Worm (Caenorhabditis elegans) whole organism, mixed stage, embryonic: ENCODE data around the gene C45G9.5.
A peak's percentile ranks its signal among the peaks of the same experiment; 100 is the strongest.

Experiments used
- M03D4.4 ChIP-seq: sonication (generic microtip); optimal IDR thresholded peaks from 2 replicates; lab custom pipeline; 2017; ENCODE audit warnings: mild to moderate bottlenecking, missing genetic modification characterization, missing compliant biosample characterization
- blmp-1 ChIP-seq: fragments of 150-350 bp; optimal IDR thresholded peaks from 2 replicates; lab custom pipeline; 2014; ENCODE audit warnings: missing biosample characterization, missing genetic modification characterization
- ceh-39 ChIP-seq: fragments of 150-350 bp; optimal IDR thresholded peaks from 2 replicates; lab custom pipeline; 2014; ENCODE audit warnings: missing biosample characterization, missing genetic modification characterization
- ceh-83 ChIP-seq: fragments of 200-800 bp; sonication (Bioruptor generic); optimal IDR thresholded peaks from 2 replicates; lab custom pipeline; 2018; ENCODE audit warnings: mild to moderate bottlenecking, missing genetic modification characterization, missing compliant biosample characterization
- ces-1 ChIP-seq: fragments of 150-350 bp; optimal IDR thresholded peaks from 2 replicates; lab custom pipeline; 2014; ENCODE audit warnings: missing biosample characterization, missing genetic modification reagents, missing genetic modification characterization
- cnd-1 ChIP-seq: fragments of 200-800 bp; sonication (Bioruptor generic); optimal IDR thresholded peaks from 2 replicates; lab custom pipeline; 2018; ENCODE audit warnings: mild to moderate bottlenecking, missing genetic modification characterization, missing compliant biosample characterization
- drap-1 ChIP-seq: fragments of 200-800 bp; sonication (Bioruptor generic); optimal IDR thresholded peaks from 3 replicates; lab custom pipeline; 2018; ENCODE audit warnings: mild to moderate bottlenecking, missing genetic modification characterization, missing compliant biosample characterization
- elt-1 ChIP-seq: sonication (generic microtip); optimal IDR thresholded peaks from 2 replicates; lab custom pipeline; 2017; ENCODE audit warnings: missing genetic modification characterization, mild to moderate bottlenecking, missing compliant biosample characterization, antibody characterized with exemption, moderate library complexity, borderline replicate concordance; ENCODE audit not compliant: insufficient read depth
- elt-3 ChIP-seq: fragments of 150-350 bp; optimal IDR thresholded peaks from 2 replicates; lab custom pipeline; 2014; ENCODE audit warnings: missing biosample characterization, missing genetic modification characterization
- flh-1 ChIP-seq: fragments of 200-800 bp; sonication (Bioruptor generic); optimal IDR thresholded peaks from 2 replicates; lab custom pipeline; 2018; ENCODE audit warnings: mild to moderate bottlenecking, missing genetic modification characterization, moderate library complexity, missing compliant biosample characterization
- ham-2 ChIP-seq: fragments of 200-800 bp; sonication (Bioruptor generic); optimal IDR thresholded peaks from 2 replicates; lab custom pipeline; 2018; ENCODE audit warnings: mild to moderate bottlenecking, missing genetic modification characterization, missing compliant biosample characterization
- hlh-1 ChIP-seq: fragments of 150-350 bp; optimal IDR thresholded peaks from 2 replicates; lab custom pipeline; 2014; ENCODE audit warnings: missing biosample characterization, missing genetic modification reagents, missing genetic modification characterization
- lin-13 ChIP-seq: fragments of 150-350 bp; optimal IDR thresholded peaks from 2 replicates; lab custom pipeline; 2014; ENCODE audit warnings: missing biosample characterization, missing genetic modification characterization
- lin-32 ChIP-seq: fragments of 200-800 bp; sonication (Bioruptor generic); optimal IDR thresholded peaks from 2 replicates; lab custom pipeline; 2018; ENCODE audit warnings: mild to moderate bottlenecking, missing genetic modification characterization, missing compliant biosample characterization
- lsy-2 ChIP-seq: fragments of 150-350 bp; optimal IDR thresholded peaks from 2 replicates; lab custom pipeline; 2014; ENCODE audit warnings: missing biosample characterization, missing genetic modification characterization
- mep-1 ChIP-seq: fragments of 150-350 bp; optimal IDR thresholded peaks from 2 replicates; lab custom pipeline; 2017; ENCODE audit warnings: missing biosample characterization, missing genetic modification reagents, missing genetic modification characterization, inconsistent platforms
- mls-2 ChIP-seq: sonication (generic microtip); optimal IDR thresholded peaks from 2 replicates; lab custom pipeline; 2016; ENCODE audit warnings: mild to moderate bottlenecking, missing genetic modification characterization, moderate library complexity, missing compliant biosample characterization
- nhr-2 ChIP-seq: fragments of 150-350 bp; optimal IDR thresholded peaks from 2 replicates; lab custom pipeline; 2014; ENCODE audit warnings: missing biosample characterization, missing genetic modification characterization
- nhr-237 ChIP-seq: fragments of 150-350 bp; optimal IDR thresholded peaks from 2 replicates; lab custom pipeline; 2014; ENCODE audit warnings: missing biosample characterization, missing genetic modification characterization
- nhr-28 ChIP-seq: fragments of 150-350 bp; optimal IDR thresholded peaks from 2 replicates; lab custom pipeline; 2014; ENCODE audit warnings: missing biosample characterization, missing genetic modification characterization
- nhr-76 ChIP-seq: sonication (generic microtip); optimal IDR thresholded peaks from 2 replicates; lab custom pipeline; 2017; ENCODE audit warnings: missing biosample characterization, missing genetic modification characterization
- pha-4 ChIP-seq: fragments of 150-350 bp; optimal IDR thresholded peaks from 2 replicates; lab custom pipeline; 2018; ENCODE audit warnings: missing biosample characterization, missing genetic modification reagents, missing genetic modification characterization
- sem-2 ChIP-seq: fragments of 200-800 bp; sonication (Bioruptor generic); optimal IDR thresholded peaks from 2 replicates; lab custom pipeline; 2018; ENCODE audit warnings: mild to moderate bottlenecking, missing genetic modification characterization, missing compliant biosample characterization
- snpc-4 ChIP-seq: fragments of 150-350 bp; optimal IDR thresholded peaks from 2 replicates; lab custom pipeline; 2014; ENCODE audit warnings: missing biosample characterization, missing genetic modification characterization
- sptf-1 ChIP-seq: sonication (generic microtip); optimal IDR thresholded peaks from 2 replicates; lab custom pipeline; 2017; ENCODE audit warnings: mild to moderate bottlenecking, missing genetic modification characterization, moderate library complexity, missing compliant biosample characterization
- tbx-8 ChIP-seq: fragments of 200-800 bp; sonication (Bioruptor generic); optimal IDR thresholded peaks from 2 replicates; lab custom pipeline; 2018; ENCODE audit warnings: mild to moderate bottlenecking, missing genetic modification characterization, moderate library complexity, missing compliant biosample characterization
- unc-120 ChIP-seq: sonication (generic microtip); optimal IDR thresholded peaks from 2 replicates; lab custom pipeline; 2017; ENCODE audit warnings: missing genetic modification characterization, missing compliant biosample characterization; ENCODE audit not compliant: poor library complexity, severe bottlenecking
- unc-62 ChIP-seq: fragments of 150-350 bp; optimal IDR thresholded peaks from 2 replicates; lab custom pipeline; 2014; ENCODE audit warnings: missing biosample characterization, missing genetic modification reagents, missing genetic modification characterization
- ztf-11 ChIP-seq: fragments of 150-350 bp; optimal IDR thresholded peaks from 2 replicates; lab custom pipeline; 2014; ENCODE audit warnings: missing biosample characterization, missing genetic modification characterization

The C45G9.5 gene

ce11 chrIII:5036158-5036557 is 11.8 kb upstream of the C45G9.5 start, which contains the start of gene C45G9.6:
Gene C45G9.6 (plus strand): TSS chrIII:5036458.
- TF ChIP-seq flh-1 (GFP tag; lab: Kevin White, UChicago), result no peak
- no peak for TF ChIP-seq drap-1 (GFP tag; lab: Kevin White, UChicago)
- no peak for TF ChIP-seq hlh-1 (tag; lab: Kevin White, UChicago)
- TF ChIP-seq nhr-2, result no peak
- TF ChIP-seq lin-13 (tag; lab: Kevin White, UChicago), result no peak
- no peak for TF ChIP-seq ces-1 (GFP tag; lab: Kevin White, UChicago)
- TF ChIP-seq lin-32, result no peak
- TF ChIP-seq lsy-2, result no peak
- TF ChIP-seq unc-62 (GFP tag; lab: Kevin White, UChicago), result no peak
- no peak for TF ChIP-seq mls-2 (tag; lab: Kevin White, UChicago)
- no peak for TF ChIP-seq pha-4 (tag; lab: Kevin White, UChicago)
- no peak for TF ChIP-seq snpc-4
- TF ChIP-seq nhr-76 (tag; lab: Kevin White, UChicago), result no peak
- no peak for TF ChIP-seq tbx-8 (GFP tag; lab: Kevin White, UChicago)
- TF ChIP-seq ceh-39 (tag; lab: Kevin White, UChicago), result no peak
- TF ChIP-seq nhr-237 (tag; lab: Kevin White, UChicago), result no peak

DNA sequence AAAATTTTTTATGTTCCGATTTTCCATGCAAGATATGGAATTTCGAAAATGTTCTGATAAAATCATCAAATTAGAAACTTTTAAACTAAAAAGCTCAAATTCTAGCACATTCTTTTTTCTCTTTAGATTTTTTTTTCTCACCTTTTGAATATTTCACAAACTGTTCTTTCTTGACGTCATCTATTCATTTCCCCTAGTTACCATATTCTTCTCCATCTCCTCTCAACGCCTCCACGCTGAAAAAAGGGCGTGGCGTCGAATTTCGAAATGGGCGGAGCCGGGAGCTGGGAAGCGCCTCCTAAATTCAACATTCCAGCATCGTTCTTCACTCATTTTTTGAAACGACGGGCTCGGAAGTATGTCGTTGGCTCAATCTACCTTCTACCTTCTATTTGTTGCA is 5.8 kb upstream of the C45G9.5 start, which contains the start of gene nlp-43:
Gene nlp-43 (plus strand): TSS at position 301 of the 400 bp plus-strand sequence.
- no peak for TF ChIP-seq sem-2 (GFP tag; lab: Kevin White, UChicago)
- TF ChIP-seq lin-32, result no peak
- no peak for TF ChIP-seq ham-2 (GFP tag; lab: Kevin White, UChicago)
- TF ChIP-seq lsy-2, result no peak
- TF ChIP-seq nhr-28, result no peak
- TF ChIP-seq unc-120 (tag; lab: Kevin White, UChicago), result no peak
- no peak for TF ChIP-seq snpc-4
- no peak for TF ChIP-seq pha-4 (tag; lab: Kevin White, UChicago)
- TF ChIP-seq elt-3 (tag; lab: Kevin White, UChicago), result no peak
- no peak for TF ChIP-seq unc-62 (GFP tag; lab: Kevin White, UChicago)
- no peak for TF ChIP-seq tbx-8 (GFP tag; lab: Kevin White, UChicago)
- no peak for TF ChIP-seq drap-1 (GFP tag; lab: Kevin White, UChicago)
- no peak for TF ChIP-seq nhr-76 (tag; lab: Kevin White, UChicago)
- TF ChIP-seq ces-1 (GFP tag; lab: Kevin White, UChicago), result no peak
- TF ChIP-seq blmp-1 (tag; lab: Kevin White, UChicago), result no peak
- no peak for TF ChIP-seq sptf-1 (tag; lab: Kevin White, UChicago)
- no peak for TF ChIP-seq ztf-11 (tag; lab: Kevin White, UChicago)
- TF ChIP-seq hlh-1 (tag; lab: Kevin White, UChicago), result no peak

DNA sequence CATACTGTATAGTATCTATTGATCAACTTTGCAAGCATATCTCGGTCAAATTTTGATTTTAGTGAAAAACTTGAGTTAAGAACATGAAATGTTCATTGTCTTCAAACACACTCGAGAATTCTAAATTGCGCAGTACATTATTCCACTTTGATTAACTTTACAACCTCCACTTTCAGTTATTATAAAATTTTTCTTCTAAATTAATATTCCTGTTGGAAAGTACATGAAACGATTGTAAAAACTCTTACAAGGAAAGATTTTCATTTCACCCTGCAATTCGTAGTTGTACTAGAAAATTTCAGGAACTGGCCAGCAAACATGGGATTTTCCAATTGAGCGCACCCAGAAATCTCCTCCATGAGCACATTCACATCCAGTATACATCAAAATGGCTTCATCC is 3.2 kb upstream of the C45G9.5 start, which contains the start of gene C45G9.14:
Gene C45G9.14 (plus strand): TSS at position 301 of the 400 bp plus-strand sequence.
- no peak for TF ChIP-seq ceh-39 (tag; lab: Kevin White, UChicago)

DNA sequence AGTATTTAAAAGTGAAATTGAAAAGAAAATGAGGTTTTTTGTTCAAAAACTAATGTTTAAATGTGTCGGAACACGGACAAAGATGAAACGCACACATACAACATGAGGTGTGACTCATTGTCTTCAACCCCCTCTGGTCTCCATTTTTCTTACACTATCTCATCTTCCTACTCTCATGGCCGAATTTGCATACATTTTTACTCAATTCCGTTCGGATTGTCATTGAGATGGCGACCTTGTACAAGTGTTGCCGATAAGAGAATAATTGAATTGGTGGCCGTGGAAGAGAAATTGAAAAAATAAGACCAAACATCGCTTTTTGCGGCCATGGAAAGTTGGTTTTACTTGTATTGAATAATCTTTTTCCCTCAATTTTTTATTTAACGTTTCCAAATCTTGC is 742 bp upstream of the C45G9.5 start, which contains the start of gene txbp-3:
Gene txbp-3 (minus strand): TSS at position 285 of the 400 bp plus-strand sequence.
- no peak for TF ChIP-seq cnd-1
- peak; percentile 63 for TF ChIP-seq mep-1 (tag; lab: Kevin White, UChicago)
- no peak for TF ChIP-seq drap-1 (GFP tag; lab: Kevin White, UChicago)
- no peak for TF ChIP-seq flh-1 (GFP tag; lab: Kevin White, UChicago)
- TF ChIP-seq ces-1 (GFP tag; lab: Kevin White, UChicago), result peak; percentile 91
- TF ChIP-seq unc-120 (tag; lab: Kevin White, UChicago), result no peak
- no peak for TF ChIP-seq ceh-39 (tag; lab: Kevin White, UChicago)
- no peak for TF ChIP-seq ham-2 (GFP tag; lab: Kevin White, UChicago)
- no peak for TF ChIP-seq sptf-1 (tag; lab: Kevin White, UChicago)
- TF ChIP-seq, all 35 proteins: peak for 2

DNA sequence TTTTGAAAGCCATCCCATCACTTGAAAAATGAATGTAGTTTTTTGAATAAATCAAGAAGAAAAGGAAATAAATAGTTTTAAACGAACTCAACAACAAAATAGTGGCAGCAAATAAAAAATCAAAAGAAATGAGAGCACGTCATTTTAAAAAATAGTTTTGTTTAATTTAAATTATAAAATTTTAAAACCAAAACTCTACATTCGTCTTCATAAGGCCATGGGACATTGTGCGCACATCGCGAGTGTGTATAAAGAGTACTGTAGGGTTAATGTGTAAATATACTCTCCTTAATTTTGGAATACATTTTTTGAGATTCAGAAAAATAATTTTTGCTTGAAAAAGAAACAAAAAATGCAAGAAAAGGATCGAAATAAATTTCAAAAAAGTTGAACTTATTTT is 4.0 kb downstream of the C45G9.5 start, which contains the start of gene C45G9.15:
Gene C45G9.15 (minus strand): TSS at position 101 of the 400 bp plus-strand sequence.
- TF ChIP-seq ztf-11 (tag; lab: Kevin White, UChicago) (no peak), nhr-2 (no peak), ceh-83 (GFP tag; lab: Kevin White, UChicago) (no peak), mep-1 (tag; lab: Kevin White, UChicago) (no peak), ces-1 (GFP tag; lab: Kevin White, UChicago) (no peak), mls-2 (tag; lab: Kevin White, UChicago) (no peak), nhr-237 (tag; lab: Kevin White, UChicago) (no peak), elt-1 (tag; lab: Kevin White, UChicago) (no peak), hlh-1 (tag; lab: Kevin White, UChicago) (no peak), M03D4.4 (tag; lab: Kevin White, UChicago) (no peak), tbx-8 (GFP tag; lab: Kevin White, UChicago) (no peak)
